Fruit fly (Drosophila melanogaster) whole organism, pupa: ENCODE measurements around the gene Dnaaf5.
A peak's percentile ranks its signal among the peaks of the same experiment; 100 is the strongest.

ENCODE experiments used
- CG10348 ChIP-seq: fragments of 200-800 bp; sonication (Bioruptor generic); IDR thresholded peaks from 2 replicates; pipeline ENCODE4 v1.3.6; 2022; ENCODE audit warnings: missing biosample characterization, missing genetic modification characterization
- CG32121 ChIP-seq: fragments of 200-800 bp; sonication (Bioruptor generic); IDR thresholded peaks from 2 replicates; pipeline ENCODE4 v1.3.6; 2022; ENCODE audit warnings: missing biosample characterization, missing genetic modification characterization
- CG9948 ChIP-seq: fragments of 200-800 bp; sonication (Bioruptor generic); optimal IDR thresholded peaks from 2 replicates; lab custom pipeline; 2018; ENCODE audit warnings: missing biosample characterization, mild to moderate bottlenecking, missing genetic modification characterization, moderate library complexity
- rn ChIP-seq: fragments of 200-800 bp; sonication (Bioruptor generic); IDR thresholded peaks from 2 replicates; pipeline ENCODE4 v1.3.6; 2022; ENCODE audit warnings: missing biosample characterization, missing genetic modification characterization

DNA sequence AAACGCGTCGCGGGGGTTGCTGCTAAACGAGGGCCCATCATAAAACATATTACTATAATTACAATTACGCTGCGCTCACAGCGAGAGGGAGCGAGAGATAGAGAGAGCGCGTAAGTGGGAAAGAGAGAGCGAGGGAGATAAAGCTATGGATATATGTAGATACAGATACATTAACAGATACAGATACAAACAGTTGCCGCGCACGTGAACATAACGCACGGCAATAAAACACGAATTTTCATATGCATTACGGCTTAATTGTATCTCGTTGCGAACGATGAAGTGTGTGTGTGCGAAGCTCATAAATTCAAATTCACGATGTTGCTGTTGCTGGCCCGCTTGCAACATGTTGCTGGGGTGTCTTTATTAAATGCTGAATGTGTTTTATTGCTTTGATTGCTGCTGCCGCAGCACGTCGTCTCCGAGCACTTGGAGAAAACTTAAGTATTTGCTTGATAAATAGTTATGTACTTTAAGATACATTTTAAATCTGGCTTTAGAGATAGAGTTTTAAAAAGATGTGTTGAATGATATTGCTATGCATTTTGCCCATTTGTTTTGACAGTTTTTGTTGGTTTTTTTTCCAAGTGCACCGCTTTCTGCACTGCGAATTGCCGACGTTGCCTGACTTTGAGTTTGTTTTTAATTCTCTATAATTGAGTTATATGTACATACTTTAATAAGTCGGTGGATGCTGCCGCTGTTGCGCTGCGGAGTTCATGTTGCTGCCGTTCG, 8.8 kb upstream of the Dnaaf5 start:
- TF ChIP-seq rn (GFP tag; lab: Robert Waterston, UW) = peak; percentile 97
- TF ChIP-seq CG32121 (GFP tag; lab: Robert Waterston, UW) = peak; percentile 99
- peak; percentile 89 for TF ChIP-seq CG10348 (GFP tag; lab: Robert Waterston, UW)
- peak; percentile 96 for TF ChIP-seq CG9948 (tag; lab: Kevin White, UChicago)
